Worm (Caenorhabditis elegans): ENCODE measurements around the gene mat-2.

mat-2 gene

DNA sequence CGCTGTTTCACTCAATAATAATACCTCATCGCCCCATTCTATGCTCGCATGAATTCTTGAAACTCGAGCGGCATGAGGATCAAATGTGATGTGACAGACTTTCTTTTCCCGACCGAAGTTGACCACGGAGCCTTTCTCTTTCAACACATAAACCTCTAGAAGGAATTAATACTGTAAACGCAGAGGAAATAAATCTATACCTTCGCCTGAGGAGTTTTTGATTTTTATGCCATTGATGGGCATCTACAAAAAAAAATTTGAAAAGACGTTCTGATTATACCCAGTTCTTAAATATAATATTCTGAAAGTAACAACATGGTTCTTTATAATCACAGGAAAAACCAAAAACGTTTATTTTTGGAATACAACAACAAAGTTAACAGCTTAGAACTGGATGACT is 16.3 kb upstream of the mat-2 start, which contains the start of gene nbs-1:
Gene nbs-1 (minus strand): TSS at position 246 of the 400 bp plus-strand sequence.
- no peak for TF ChIP-seq flt-1 (GFP tag; IDR thresholded peaks at IDR 0.05)
- no peak for TF ChIP-seq ref-1 (GFP tag; conservative IDR thresholded peaks at IDR 0.05)

ce11 chrII:11097154-11097887 is 15.2 kb upstream of the mat-2 start, which contains the start of the genes rpl-36.A and nuo-1:
TSS of gene rpl-36.A (minus strand) at chrII:11097204.
TSS of gene nuo-1 (plus strand) at chrII:11097837.
- TF ChIP-seq tab-1 (GFP tag; IDR thresholded peaks at IDR 0.05) = no peak
- 0 out of 2 replicates have a peak, but pooled peaks have one; percentile 22 for TF ChIP-seq ztf-23 (GFP tag; IDR thresholded peaks at IDR 0.05)
- no peak for TF ChIP-seq flt-1 (GFP tag; IDR thresholded peaks at IDR 0.05)

DNA sequence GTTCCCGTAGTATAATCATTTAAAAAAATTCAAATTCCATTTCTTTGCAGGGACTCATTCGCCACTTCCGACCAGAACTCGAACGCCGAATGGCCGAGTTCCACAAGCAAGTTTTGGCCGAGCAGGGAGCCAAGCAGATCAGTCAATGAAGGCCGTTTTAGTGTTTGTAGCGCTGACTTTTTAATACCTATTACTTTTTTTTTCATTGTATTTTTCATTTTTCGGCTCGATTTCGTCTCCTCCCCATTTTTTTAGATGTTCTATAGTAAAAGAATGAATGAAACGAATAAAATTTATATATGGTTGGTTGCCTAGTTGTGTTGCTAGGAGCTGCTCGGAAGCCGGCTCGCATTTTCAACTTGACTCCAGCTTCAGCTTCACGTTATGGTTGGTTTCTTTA is 12.7 kb upstream of the mat-2 start, which contains the start of gene C09H10.4:
Gene C09H10.4 (plus strand): TSS at position 301 of the 400 bp plus-strand sequence.
- TF ChIP-seq med-1 (GFP tag; optimal IDR thresholded peaks at IDR 0.05; ENCODE audit: insufficient read depth) = no peak
- TF ChIP-seq ztf-23 (GFP tag; IDR thresholded peaks at IDR 0.05) = no peak
- TF ChIP-seq flt-1 (GFP tag; IDR thresholded peaks at IDR 0.05) = no peak
- no peak for TF ChIP-seq tab-1 (GFP tag; IDR thresholded peaks at IDR 0.05)
- no peak for TF ChIP-seq cog-1 (tag; optimal IDR thresholded peaks at IDR 0.05)
- no peak for TF ChIP-seq ref-1 (GFP tag; conservative IDR thresholded peaks at IDR 0.05)
- no peak for TF ChIP-seq ztf-29 (GFP tag; IDR thresholded peaks at IDR 0.05)

DNA sequence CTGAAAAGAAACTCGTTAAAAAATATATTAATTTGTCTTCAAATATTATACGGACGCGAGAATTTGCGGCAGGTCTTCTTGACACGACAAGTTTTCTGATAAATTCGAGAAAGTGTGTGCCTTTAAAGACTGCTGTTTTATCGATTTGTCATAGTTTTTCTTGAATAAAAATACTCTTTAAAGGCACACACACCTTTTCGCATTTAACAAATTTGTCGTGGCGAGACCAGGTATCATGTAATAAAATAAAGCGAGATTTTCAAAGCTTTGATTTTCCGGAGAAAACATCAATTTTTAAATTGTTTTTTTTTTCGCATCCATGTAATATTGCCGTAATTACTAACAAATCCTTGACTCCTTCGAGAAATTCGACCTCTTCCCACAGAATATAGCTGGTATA is 11.3 kb upstream of the mat-2 start:
- TF ChIP-seq flt-1 (GFP tag; IDR thresholded peaks at IDR 0.05) (no peak), tab-1 (GFP tag; IDR thresholded peaks at IDR 0.05) (no peak), T22C8.4 (GFP tag; IDR thresholded peaks at IDR 0.05) (no peak), klf-2 (GFP tag; conservative IDR thresholded peaks at IDR 0.05) (no peak), ref-1 (GFP tag; conservative IDR thresholded peaks at IDR 0.05) (no peak), ztf-23 (GFP tag; IDR thresholded peaks at IDR 0.05) (no peak)

DNA sequence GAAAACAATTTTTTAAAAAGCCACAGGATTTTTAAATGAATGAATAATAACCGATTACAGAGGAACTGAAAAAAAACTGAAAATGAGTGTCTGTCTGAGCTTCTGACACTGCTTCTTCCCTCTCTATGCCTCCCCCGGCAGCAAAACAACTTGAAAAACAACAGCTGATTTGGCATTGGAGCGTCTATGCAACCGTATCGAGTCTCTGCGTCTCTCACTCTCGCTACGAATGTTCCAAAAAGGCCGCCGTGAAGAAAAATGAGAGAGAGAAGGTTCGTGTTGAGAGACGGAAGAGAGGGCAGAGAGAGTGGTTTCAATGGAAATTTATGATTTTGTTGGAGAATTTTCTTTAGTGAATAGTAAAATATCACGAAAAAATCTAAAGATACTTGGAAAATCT is 9.5 kb upstream of the mat-2 start:
- TF ChIP-seq flt-1 (GFP tag; IDR thresholded peaks at IDR 0.05) (no peak), cog-1 (tag; optimal IDR thresholded peaks at IDR 0.05) (peak; percentile 29)

- TF ChIP-seq flt-1 (GFP tag; IDR thresholded peaks at IDR 0.05) (no peak), ztf-29 (GFP tag; IDR thresholded peaks at IDR 0.05) (no peak), klf-2 (GFP tag; conservative IDR thresholded peaks at IDR 0.05) (no peak), cog-1 (tag; optimal IDR thresholded peaks at IDR 0.05) (no peak), tab-1 (GFP tag; IDR thresholded peaks at IDR 0.05) (no peak), ztf-23 (GFP tag; IDR thresholded peaks at IDR 0.05) (no peak), T22C8.4 (GFP tag; IDR thresholded peaks at IDR 0.05) (no peak), med-1 (GFP tag; optimal IDR thresholded peaks at IDR 0.05; ENCODE audit: insufficient read depth) (no peak), ref-1 (GFP tag; conservative IDR thresholded peaks at IDR 0.05) (no peak)
Measured at ce11 chrII:11103657-11104056, 8.9 kb upstream of the mat-2 start, which contains the start of gene C09H10.5. TSS of gene C09H10.5 (minus strand) at chrII:11103757.

- no peak for TF ChIP-seq T22C8.4 (GFP tag; IDR thresholded peaks at IDR 0.05)
Measured at ce11 chrII:11104162-11104561, 8.4 kb upstream of the mat-2 start, which contains the start of gene C09H10.9. TSS of gene C09H10.9 (plus strand) at chrII:11104462.

DNA sequence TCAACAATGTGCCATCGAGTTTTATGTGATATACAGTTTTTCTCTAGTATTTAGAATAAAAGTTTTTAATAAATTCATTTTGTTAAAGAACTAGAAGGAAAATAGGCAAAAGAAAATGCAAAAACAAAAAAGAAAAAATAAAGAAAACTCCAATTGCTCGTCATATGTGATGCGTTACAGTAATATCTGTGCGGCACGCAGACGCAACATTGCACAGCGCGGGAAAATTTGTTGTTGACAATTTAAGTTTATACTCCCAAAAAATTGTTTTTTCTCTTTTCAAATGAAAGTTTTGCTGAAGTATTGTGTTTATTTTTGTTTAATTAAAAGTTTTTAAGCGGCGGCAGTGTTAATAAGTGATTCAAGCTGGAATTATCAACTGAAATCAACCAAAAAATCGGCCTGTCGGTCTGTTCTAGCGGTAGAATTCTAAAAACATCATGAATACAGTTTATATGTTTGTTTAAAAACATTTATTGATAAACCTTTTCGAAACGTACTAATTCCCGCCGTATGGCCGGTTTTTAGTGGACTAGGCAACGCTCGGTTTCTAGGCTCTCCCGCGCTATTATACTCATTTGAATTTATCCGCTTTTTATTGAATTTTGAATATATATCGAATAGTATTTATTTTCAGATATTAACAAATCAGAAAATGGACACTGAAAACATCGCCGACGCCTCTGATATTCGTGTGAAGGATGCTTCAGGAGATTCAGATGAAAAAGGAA is 6.4 kb upstream of the mat-2 start, which contains the start of gene nasp-1:
Gene nasp-1 (plus strand): TSS at position 632 of the 731 bp plus-strand sequence.
- no peak for TF ChIP-seq T22C8.4 (GFP tag; IDR thresholded peaks at IDR 0.05)
- no peak for TF ChIP-seq flt-1 (GFP tag; IDR thresholded peaks at IDR 0.05)
- TF ChIP-seq ref-1 (GFP tag; conservative IDR thresholded peaks at IDR 0.05) = no peak
- TF ChIP-seq cog-1 (tag; optimal IDR thresholded peaks at IDR 0.05) = no peak
- TF ChIP-seq ztf-23 (GFP tag; IDR thresholded peaks at IDR 0.05) = no peak
- TF ChIP-seq med-1 (GFP tag; optimal IDR thresholded peaks at IDR 0.05; ENCODE audit: insufficient read depth) = no peak
- no peak for TF ChIP-seq klf-2 (GFP tag; conservative IDR thresholded peaks at IDR 0.05)
- no peak for TF ChIP-seq ztf-29 (GFP tag; IDR thresholded peaks at IDR 0.05)
- TF ChIP-seq tab-1 (GFP tag; IDR thresholded peaks at IDR 0.05) = no peak

- TF ChIP-seq ref-1 (GFP tag; conservative IDR thresholded peaks at IDR 0.05) (no peak), klf-2 (GFP tag; conservative IDR thresholded peaks at IDR 0.05) (no peak), ztf-29 (GFP tag; IDR thresholded peaks at IDR 0.05) (no peak), T22C8.4 (GFP tag; IDR thresholded peaks at IDR 0.05) (no peak), ztf-23 (GFP tag; IDR thresholded peaks at IDR 0.05) (no peak), tab-1 (GFP tag; IDR thresholded peaks at IDR 0.05) (no peak), flt-1 (GFP tag; IDR thresholded peaks at IDR 0.05) (no peak), med-1 (GFP tag; optimal IDR thresholded peaks at IDR 0.05; ENCODE audit: insufficient read depth) (no peak), cog-1 (tag; optimal IDR thresholded peaks at IDR 0.05) (no peak)
Measured at ce11 chrII:11107828-11108227, 4.7 kb upstream of the mat-2 start, which contains the start of gene apc-17. TSS of gene apc-17 (plus strand) at chrII:11108128.

ce11 chrII:11110419-11110818 is 2.1 kb upstream of the mat-2 start:
- TF ChIP-seq cog-1 (tag; optimal IDR thresholded peaks at IDR 0.05) (no peak), flt-1 (GFP tag; IDR thresholded peaks at IDR 0.05) (no peak), klf-2 (GFP tag; conservative IDR thresholded peaks at IDR 0.05) (no peak), med-1 (GFP tag; optimal IDR thresholded peaks at IDR 0.05; ENCODE audit: insufficient read depth) (no peak), ref-1 (GFP tag; conservative IDR thresholded peaks at IDR 0.05) (no peak), ztf-23 (GFP tag; IDR thresholded peaks at IDR 0.05) (no peak), ztf-29 (GFP tag; IDR thresholded peaks at IDR 0.05) (no peak), tab-1 (GFP tag; IDR thresholded peaks at IDR 0.05) (no peak), T22C8.4 (GFP tag; IDR thresholded peaks at IDR 0.05) (no peak)

All from whole organism, midembryonic.